Worm (Caenorhabditis elegans) whole organism, L3 larva: ENCODE results near the gene ftt-2.

Experiments
- R02D3.7 ChIP-seq: fragments of 150-350 bp; optimal IDR thresholded peaks from 2 replicates; lab custom pipeline; 2014; ENCODE audit warnings: missing biosample characterization, missing genetic modification characterization
- ZK546.5 ChIP-seq: sonication (generic microtip); optimal IDR thresholded peaks from 2 replicates; lab custom pipeline; 2017; ENCODE audit warnings: missing biosample characterization, missing genetic modification characterization
- aly-2 ChIP-seq: fragments of 150-350 bp; optimal IDR thresholded peaks from 2 replicates; lab custom pipeline; 2014; ENCODE audit warnings: missing biosample characterization, missing genetic modification characterization
- ceh-28 ChIP-seq: fragments of 150-350 bp; optimal IDR thresholded peaks from 2 replicates; lab custom pipeline; 2014; ENCODE audit warnings: missing biosample characterization, missing genetic modification reagents, missing genetic modification characterization
- ceh-82 ChIP-seq: fragments of 150-350 bp; optimal IDR thresholded peaks from 2 replicates; lab custom pipeline; 2014; ENCODE audit warnings: missing biosample characterization, missing genetic modification characterization
- ceh-9 ChIP-seq: sonication (generic microtip); optimal IDR thresholded peaks from 2 replicates; lab custom pipeline; 2018; ENCODE audit warnings: missing biosample characterization, missing genetic modification characterization
- daf-12 ChIP-seq: fragments of 150-350 bp; optimal IDR thresholded peaks from 2 replicates; lab custom pipeline; 2014; ENCODE audit warnings: missing biosample characterization, missing genetic modification reagents, missing genetic modification characterization
- egl-27 ChIP-seq: sonication (generic microtip); optimal IDR thresholded peaks from 4 replicates; lab custom pipeline; 2017; ENCODE audit warnings: missing biosample characterization, missing genetic modification reagents, missing genetic modification characterization
- elt-1 ChIP-seq: fragments of 150-350 bp; optimal IDR thresholded peaks from 2 replicates; lab custom pipeline; 2014; ENCODE audit warnings: missing biosample characterization, missing genetic modification characterization
- elt-3 ChIP-seq, 3 experiments: fragments of 150-350 bp in 1 of 3; sonication (generic microtip) in 2 of 3; optimal IDR thresholded peaks; 2 replicates in 2 of 3; 4 replicates in 1 of 3; lab custom pipeline; 2014 to 2017; ENCODE audit warnings: missing biosample characterization in 3 of 3, missing genetic modification characterization in 3 of 3
- eor-1 ChIP-seq, 2 experiments: fragments of 150-350 bp; optimal IDR thresholded peaks; 2 replicates each; lab custom pipeline; 2014 to 2018; ENCODE audit warnings: missing biosample characterization in 2 of 2, missing genetic modification characterization in 2 of 2
- fkh-10 ChIP-seq: sonication (generic microtip); optimal IDR thresholded peaks from 2 replicates; lab custom pipeline; 2017; ENCODE audit warnings: missing biosample characterization, missing genetic modification reagents, missing genetic modification characterization
- fkh-2 ChIP-seq: fragments of 150-350 bp; optimal IDR thresholded peaks from 2 replicates; lab custom pipeline; 2014; ENCODE audit warnings: missing biosample characterization, missing genetic modification reagents, missing genetic modification characterization
- hmg-11 ChIP-seq: sonication (generic microtip); optimal IDR thresholded peaks from 2 replicates; lab custom pipeline; 2016; ENCODE audit warnings: missing genetic modification characterization, missing compliant biosample characterization
- jun-1 ChIP-seq: fragments of 150-350 bp; optimal IDR thresholded peaks from 2 replicates; lab custom pipeline; 2014; ENCODE audit warnings: missing biosample characterization, missing genetic modification reagents, missing genetic modification characterization
- lin-15B ChIP-seq: fragments of 150-350 bp; optimal IDR thresholded peaks from 2 replicates; lab custom pipeline; 2014; ENCODE audit warnings: missing biosample characterization, missing genetic modification characterization
- lin-39 ChIP-seq: fragments of 150-350 bp; optimal IDR thresholded peaks from 2 replicates; lab custom pipeline; 2018; ENCODE audit warnings: missing biosample characterization, missing genetic modification reagents, missing genetic modification characterization
- lsy-12 ChIP-seq: sonication (generic microtip); optimal IDR thresholded peaks from 2 replicates; lab custom pipeline; 2016; ENCODE audit warnings: mild to moderate bottlenecking, missing genetic modification characterization, missing compliant biosample characterization
- mdl-1 ChIP-seq: fragments of 150-350 bp; optimal IDR thresholded peaks from 2 replicates; lab custom pipeline; 2014; ENCODE audit warnings: missing biosample characterization, missing genetic modification characterization
- nfya-1 ChIP-seq: sonication (generic microtip); optimal IDR thresholded peaks from 2 replicates; lab custom pipeline; 2017; ENCODE audit warnings: missing genetic modification characterization, mild to moderate bottlenecking, missing compliant biosample characterization, antibody characterized with exemption, moderate library complexity; ENCODE audit not compliant: insufficient read depth
- nhr-11 ChIP-seq: fragments of 150-350 bp; optimal IDR thresholded peaks from 2 replicates; lab custom pipeline; 2014; ENCODE audit warnings: missing biosample characterization, missing genetic modification characterization
- nhr-12 ChIP-seq: fragments of 150-350 bp; optimal IDR thresholded peaks from 2 replicates; lab custom pipeline; 2014; ENCODE audit warnings: missing biosample characterization, missing genetic modification characterization
- nhr-23 ChIP-seq: fragments of 150-350 bp; optimal IDR thresholded peaks from 2 replicates; lab custom pipeline; 2014; ENCODE audit warnings: missing biosample characterization, missing genetic modification reagents, missing genetic modification characterization
- nhr-237 ChIP-seq: fragments of 150-350 bp; optimal IDR thresholded peaks from 2 replicates; lab custom pipeline; 2014; ENCODE audit warnings: missing biosample characterization, missing genetic modification characterization
- nhr-25 ChIP-seq: sonication (generic microtip); optimal IDR thresholded peaks from 2 replicates; lab custom pipeline; 2017; ENCODE audit warnings: missing biosample characterization, missing genetic modification characterization
- nhr-28 ChIP-seq: fragments of 150-350 bp; optimal IDR thresholded peaks from 2 replicates; lab custom pipeline; 2014; ENCODE audit warnings: missing biosample characterization, missing genetic modification characterization
- nhr-43 ChIP-seq: sonication (generic microtip); optimal IDR thresholded peaks from 2 replicates; lab custom pipeline; 2016; ENCODE audit warnings: mild to moderate bottlenecking, missing genetic modification characterization, missing compliant biosample characterization; ENCODE audit not compliant: poor library complexity, severe bottlenecking
- nhr-76 ChIP-seq: fragments of 150-350 bp; sonication (generic microtip); optimal IDR thresholded peaks from 5 replicates; lab custom pipeline; 2014; ENCODE audit warnings: missing biosample characterization, missing genetic modification characterization
- nhr-77 ChIP-seq: fragments of 150-350 bp; optimal IDR thresholded peaks from 2 replicates; lab custom pipeline; 2014; ENCODE audit warnings: missing biosample characterization, missing genetic modification characterization
- pha-4 ChIP-seq: fragments of 150-350 bp; optimal IDR thresholded peaks from 2 replicates; lab custom pipeline; 2014; ENCODE audit warnings: missing biosample characterization, missing genetic modification reagents, missing genetic modification characterization
- pqm-1 ChIP-seq: fragments of 150-350 bp; optimal IDR thresholded peaks from 2 replicates; lab custom pipeline; 2017; ENCODE audit warnings: missing biosample characterization, missing genetic modification characterization, inconsistent platforms
- sea-2 ChIP-seq: fragments of 150-350 bp; sonication (generic microtip); optimal IDR thresholded peaks from 4 replicates; lab custom pipeline; 2014; ENCODE audit warnings: missing biosample characterization, missing genetic modification reagents, missing genetic modification characterization
- skn-1 ChIP-seq: fragments of 150-350 bp; optimal IDR thresholded peaks from 2 replicates; lab custom pipeline; 2014; ENCODE audit warnings: missing biosample characterization, missing genetic modification characterization
- snpc-4 ChIP-seq: fragments of 150-350 bp; optimal IDR thresholded peaks from 2 replicates; lab custom pipeline; 2014; ENCODE audit warnings: missing biosample characterization, missing genetic modification characterization
- tbx-2 ChIP-seq: sonication (generic microtip); optimal IDR thresholded peaks from 2 replicates; lab custom pipeline; 2016; ENCODE audit warnings: mild to moderate bottlenecking, missing genetic modification characterization, missing compliant biosample characterization
- unc-62 ChIP-seq: fragments of 150-350 bp; sonication (generic microtip); optimal IDR thresholded peaks from 4 replicates; lab custom pipeline; 2014; ENCODE audit warnings: missing biosample characterization, missing genetic modification reagents, missing genetic modification characterization
- zag-1 ChIP-seq: fragments of 150-350 bp; optimal IDR thresholded peaks from 2 replicates; lab custom pipeline; 2014; ENCODE audit warnings: missing biosample characterization, missing genetic modification characterization
- ztf-11 ChIP-seq: fragments of 150-350 bp; optimal IDR thresholded peaks from 2 replicates; lab custom pipeline; 2014; ENCODE audit warnings: missing biosample characterization, missing genetic modification characterization
- ztf-4 ChIP-seq: fragments of 150-350 bp; optimal IDR thresholded peaks from 2 replicates; lab custom pipeline; 2014; ENCODE audit warnings: missing biosample characterization, missing genetic modification characterization

ftt-2 gene

ce11 chrX:11643767-11644235 is 38.6 kb upstream of the ftt-2 start, which contains the start of gene sto-4:
Gene sto-4 (plus strand): TSS chrX:11644126.
- TF ChIP-seq elt-1 (peak; percentile 5), R02D3.7 (tag; lab: Kevin White, UChicago) (peak; percentile 7), lin-39 (tag; lab: Kevin White, UChicago) (peak; percentile 60), hmg-11 (tag; lab: Kevin White, UChicago) (peak; percentile 47), snpc-4 (tag; lab: Kevin White, UChicago) (peak; percentile 22), nhr-43 (tag; lab: Kevin White, UChicago) (peak; percentile 50), lsy-12 (peak; percentile 85), tbx-2 (tag; lab: Kevin White, UChicago) (peak; percentile 39), nfya-1 (peak; percentile 33), nhr-25 (peak; percentile 77)

- TF ChIP-seq jun-1 (tag; lab: Kevin White, UChicago) (no peak), R02D3.7 (tag; lab: Kevin White, UChicago) (no peak), nhr-77 (tag; lab: Kevin White, UChicago) (no peak)
Observed at ce11 chrX:11641562-11641961, 36.3 kb upstream of the ftt-2 start.

- TF ChIP-seq fkh-10: peak; percentile 69
- TF ChIP-seq nhr-28 (tag; lab: Kevin White, UChicago): no peak
- no peak for TF ChIP-seq skn-1
- TF ChIP-seq nfya-1: peak; percentile 17
- peak; percentile 23 for TF ChIP-seq unc-62 (GFP tag; lab: Kevin White, UChicago)
- peak; percentile 47 for TF ChIP-seq lin-39 (tag; lab: Kevin White, UChicago)
- TF ChIP-seq, all 47 proteins: peak for 4
Observed at ce11 chrX:11640463-11640995, 35.3 kb upstream of the ftt-2 start.

- TF ChIP-seq lin-15B (tag; lab: Kevin White, UChicago): no peak
- TF ChIP-seq nhr-25: no peak
- TF ChIP-seq lin-39 (tag; lab: Kevin White, UChicago): no peak
- TF ChIP-seq pha-4 (tag; lab: Kevin White, UChicago): no peak
- no peak for TF ChIP-seq mdl-1 (tag; lab: Kevin White, UChicago)
- no peak for TF ChIP-seq fkh-10
- TF ChIP-seq nhr-11: no peak
- TF ChIP-seq jun-1 (tag; lab: Kevin White, UChicago): no peak
- no peak for TF ChIP-seq ztf-11 (tag; lab: Kevin White, UChicago)
- TF ChIP-seq zag-1: no peak
- no peak for TF ChIP-seq daf-12 (tag; lab: Kevin White, UChicago)
- TF ChIP-seq fkh-2 (tag; lab: Kevin White, UChicago): no peak
- TF ChIP-seq nhr-23: no peak
- no peak for TF ChIP-seq ceh-9
- no peak for TF ChIP-seq eor-1 (tag; optimal IDR thresholded peaks at IDR 0.05; lab: Kevin White, UChicago)
- TF ChIP-seq R02D3.7 (tag; lab: Kevin White, UChicago): no peak
- TF ChIP-seq aly-2 (tag; lab: Kevin White, UChicago): no peak
- no peak for TF ChIP-seq tbx-2 (tag; lab: Kevin White, UChicago)
- no peak for TF ChIP-seq nhr-76 (tag; lab: Kevin White, UChicago)
- TF ChIP-seq ZK546.5 (tag; lab: Kevin White, UChicago): no peak
- TF ChIP-seq, all 47 proteins: peak for 0
Observed at ce11 chrX:11638987-11639386, 33.8 kb upstream of the ftt-2 start.

- TF ChIP-seq tbx-2 (tag; lab: Kevin White, UChicago) (no peak), skn-1 (no peak), nhr-237 (no peak), lsy-12 (no peak), nhr-43 (tag; lab: Kevin White, UChicago) (no peak), elt-1 (no peak), fkh-2 (tag; lab: Kevin White, UChicago) (no peak), daf-12 (tag; lab: Kevin White, UChicago) (no peak), eor-1 (tag; optimal IDR thresholded peaks at IDR 0.05; lab: Kevin White, UChicago) (no peak), ceh-28 (tag; lab: Kevin White, UChicago) (no peak), elt-3 (tag; optimal IDR thresholded peaks at IDR 0.05; lab: Kevin White, UChicago) (no peak), pha-4 (tag; lab: Kevin White, UChicago) (no peak), nhr-12 (tag; lab: Kevin White, UChicago) (no peak), ceh-82 (no peak), unc-62 (GFP tag; lab: Kevin White, UChicago) (no peak), sea-2 (GFP tag; lab: Kevin White, UChicago) (no peak), ztf-4 (tag; lab: Kevin White, UChicago) (no peak), egl-27 (tag; lab: Kevin White, UChicago) (no peak), pqm-1 (tag; lab: Kevin White, UChicago) (no peak), nhr-25 (no peak)
Observed at ce11 chrX:11637721-11638120, 32.5 kb upstream of the ftt-2 start.
